Fruit fly (Drosophila melanogaster) whole organism, adult: ENCODE data around the gene PK2-R2.

Experiments
- CG11617 ChIP-seq: fragments of 200-800 bp; sonication (Bioruptor generic); optimal IDR thresholded peaks from 2 replicates; lab custom pipeline; 2017; ENCODE audit warnings: mild to moderate bottlenecking, missing biosample characterization, missing genetic modification reagents, missing genetic modification characterization
- CG1620 ChIP-seq: fragments of 200-800 bp; sonication (Bioruptor generic); optimal IDR thresholded peaks from 2 replicates; lab custom pipeline; 2016; ENCODE audit warnings: missing biosample characterization, missing genetic modification characterization
- Mnt ChIP-seq: fragments of 200-800 bp; sonication (Bioruptor generic); optimal IDR thresholded peaks from 2 replicates; lab custom pipeline; 2016; ENCODE audit warnings: missing biosample characterization, mild to moderate bottlenecking, missing genetic modification characterization
- cnc ChIP-seq, 2 experiments: fragments of >200 bp; optimal IDR thresholded peaks; 2 replicates each; lab custom pipeline; 2017
- tj ChIP-seq: fragments of 200-800 bp; sonication (Bioruptor generic); optimal IDR thresholded peaks from 3 replicates; lab custom pipeline; 2017; ENCODE audit warnings: missing biosample characterization, mild to moderate bottlenecking, missing genetic modification characterization, moderate library complexity

- no peak for TF ChIP-seq Mnt
- TF ChIP-seq tj (GFP tag; lab: Kevin White, UChicago) = no peak
- TF ChIP-seq CG1620 (GFP tag; lab: Kevin White, UChicago) = no peak
- no peak for TF ChIP-seq CG11617
- TF ChIP-seq cnc (optimal IDR thresholded peaks at IDR 0.05; lab: Kevin White, UChicago) = no peak
Observed at dm6 chr3R:13356960-13357359, 23.0 kb upstream of the PK2-R2 start.
